Fruit fly (Drosophila melanogaster) Kc167 (cell line): ENCODE data around the gene ppk15.

ENCODE experiments used
- Myc ChIP-seq: fragments of >200 bp; optimal IDR thresholded peaks from 2 replicates; lab custom pipeline; 2017; ENCODE audit warnings: missing external identifiers
- Sin3A ChIP-seq: fragments of >200 bp; optimal IDR thresholded peaks from 2 replicates; lab custom pipeline; 2018; ENCODE audit warnings: missing external identifiers
- h ChIP-seq: fragments of >200 bp; optimal IDR thresholded peaks from 3 replicates; lab custom pipeline; 2018; ENCODE audit warnings: missing external identifiers
- insv ChIP-seq: fragments of >200 bp; optimal IDR thresholded peaks from 3 replicates; lab custom pipeline; 2018; ENCODE audit warnings: missing external identifiers
- psq ChIP-seq: fragments of >200 bp; optimal IDR thresholded peaks from 2 replicates; lab custom pipeline; 2017; ENCODE audit warnings: missing external identifiers
- ttk ChIP-seq: sonication (Bioruptor generic); optimal IDR thresholded peaks from 2 replicates; lab custom pipeline; 2017; ENCODE audit warnings: missing external identifiers

ppk15 gene

dm6 chr3R:26433743-26434142 lies 30.3 kb upstream of the ppk15 start:
- no peak for TF ChIP-seq h (lab: Kevin White, UChicago)
- TF ChIP-seq psq (lab: Kevin White, UChicago), result no peak
- no peak for TF ChIP-seq insv (lab: Kevin White, UChicago)
- no peak for TF ChIP-seq Sin3A (lab: Kevin White, UChicago)
- TF ChIP-seq Myc (lab: Kevin White, UChicago), result no peak
- TF ChIP-seq ttk, result no peak

- TF ChIP-seq Sin3A (lab: Kevin White, UChicago) (no peak), insv (lab: Kevin White, UChicago) (no peak), Myc (lab: Kevin White, UChicago) (no peak), psq (lab: Kevin White, UChicago) (no peak)
These were observed 29.5 kb upstream of the ppk15 start for dm6 chr3R:26432978-26433377.

- TF ChIP-seq psq (lab: Kevin White, UChicago), result no peak
- no peak for TF ChIP-seq Myc (lab: Kevin White, UChicago)
- no peak for TF ChIP-seq h (lab: Kevin White, UChicago)
- no peak for TF ChIP-seq insv (lab: Kevin White, UChicago)
- no peak for TF ChIP-seq Sin3A (lab: Kevin White, UChicago)
- TF ChIP-seq ttk, result no peak
These were observed 29.1 kb upstream of the ppk15 start for dm6 chr3R:26432526-26432925.

DNA sequence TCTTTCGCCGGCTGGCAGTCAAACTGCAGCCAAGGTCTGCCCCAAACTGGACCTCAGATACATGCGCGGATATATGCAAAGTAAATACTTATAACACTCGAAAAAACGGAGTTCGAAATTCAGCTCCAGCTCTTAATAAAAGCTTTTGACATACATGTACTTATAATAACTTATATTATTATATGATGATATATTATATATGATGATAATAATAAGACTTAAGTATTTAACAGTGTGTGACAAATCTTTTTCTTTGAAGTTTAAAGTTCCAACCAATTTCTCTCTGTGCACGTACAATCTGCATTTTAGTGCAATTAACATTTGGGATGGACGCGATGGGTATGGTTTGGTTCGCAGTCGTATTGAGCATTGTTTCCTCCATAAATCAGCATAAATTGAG lies 26.2 kb upstream of the ppk15 start:
- TF ChIP-seq Myc (lab: Kevin White, UChicago) (no peak), Sin3A (lab: Kevin White, UChicago) (no peak)

dm6 chr3R:26428220-26428619 lies 24.8 kb upstream of the ppk15 start:
- no peak for TF ChIP-seq ttk
- no peak for TF ChIP-seq Myc (lab: Kevin White, UChicago)
- no peak for TF ChIP-seq Sin3A (lab: Kevin White, UChicago)
- no peak for TF ChIP-seq h (lab: Kevin White, UChicago)
- no peak for TF ChIP-seq insv (lab: Kevin White, UChicago)
- TF ChIP-seq psq (lab: Kevin White, UChicago), result no peak

dm6 chr3R:26425681-26426080 lies 22.2 kb upstream of the ppk15 start, which contains the start of gene CG34291:
TSS of gene CG34291 (minus strand) at chr3R:26425781.
- TF ChIP-seq ttk (no peak), h (lab: Kevin White, UChicago) (no peak), insv (lab: Kevin White, UChicago) (no peak)

DNA sequence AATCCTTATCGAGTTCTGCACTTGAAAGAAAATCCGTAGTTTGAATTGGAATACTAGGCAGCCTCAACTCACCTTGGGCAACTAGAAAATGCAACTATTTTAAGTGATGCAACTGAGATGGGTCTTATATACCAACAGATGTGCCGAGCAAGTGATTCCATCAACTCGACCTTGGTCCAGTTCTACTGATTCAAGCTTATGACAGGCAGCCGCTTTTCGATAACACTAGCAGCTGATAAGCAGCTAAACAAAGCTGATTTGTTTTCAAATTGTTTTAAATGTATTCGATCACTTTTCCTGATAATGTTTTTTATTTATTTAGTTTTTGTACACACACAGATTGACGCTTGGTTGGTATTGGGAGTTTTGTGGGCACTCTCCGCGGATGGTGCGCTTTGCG lies 21.5 kb upstream of the ppk15 start, which contains the start of gene CG6503:
CG6503 (minus strand) TSS at position 101 of the 400 bp plus-strand sequence.
- TF ChIP-seq Myc (lab: Kevin White, UChicago), result no peak

DNA sequence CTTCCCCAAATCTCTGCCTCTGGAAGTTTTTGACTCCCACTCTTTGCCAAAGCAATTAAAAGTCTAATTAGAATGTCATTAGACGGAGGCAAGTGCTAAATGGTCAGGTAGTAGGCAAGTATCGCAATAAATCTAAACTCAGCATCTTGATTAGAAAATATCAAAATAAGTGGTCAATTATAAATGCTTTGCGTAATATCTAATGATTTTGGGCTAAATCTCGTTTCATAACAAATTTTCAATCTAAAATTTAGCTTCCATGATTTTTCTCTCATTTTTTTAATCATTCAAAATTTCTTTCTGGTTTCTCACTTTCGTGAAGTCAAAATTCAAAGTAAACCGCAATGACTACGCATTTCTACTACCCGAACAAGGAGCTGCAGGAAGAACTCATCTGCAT lies 10.3 kb upstream of the ppk15 start, which contains the start of gene Ald2:
Ald2 (plus strand) TSS at position 301 of the 400 bp plus-strand sequence.
- no peak for TF ChIP-seq Myc (lab: Kevin White, UChicago)
- TF ChIP-seq insv (lab: Kevin White, UChicago), result no peak
- no peak for TF ChIP-seq psq (lab: Kevin White, UChicago)
- no peak for TF ChIP-seq h (lab: Kevin White, UChicago)
- TF ChIP-seq Sin3A (lab: Kevin White, UChicago), result no peak
- no peak for TF ChIP-seq ttk

DNA sequence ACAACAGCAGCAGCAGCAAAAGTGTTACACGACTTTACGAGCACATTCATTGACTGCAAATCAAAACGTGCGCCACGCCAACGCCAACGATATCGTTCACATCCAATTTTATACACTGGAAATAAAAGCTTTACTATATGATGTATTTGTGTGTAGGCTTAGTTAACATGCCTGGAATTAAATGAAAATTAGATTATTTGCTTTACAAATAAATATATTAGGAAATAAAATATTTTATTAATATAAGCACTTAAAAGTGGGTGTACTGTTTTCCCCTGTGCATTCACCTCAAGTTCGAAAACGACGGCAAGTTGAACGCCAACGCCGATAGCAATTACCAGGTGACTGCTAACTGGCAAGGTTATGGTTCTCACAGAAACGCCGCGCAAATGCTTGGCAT lies 6.3 kb upstream of the ppk15 start:
- TF ChIP-seq insv (lab: Kevin White, UChicago) (no peak), Myc (lab: Kevin White, UChicago) (no peak), ttk (no peak), Sin3A (lab: Kevin White, UChicago) (no peak), psq (lab: Kevin White, UChicago) (no peak), h (lab: Kevin White, UChicago) (no peak)
